Worm (Caenorhabditis elegans): Measurements from ENCODE around the gene dmsr-13.
A peak's percentile ranks its signal among the peaks of the same experiment; 100 is the strongest.

Gene dmsr-13

ce11 chrV:6821509-6821908 lies 1.8 kb upstream of the dmsr-13 start, which contains the start of gene T15B7.8:
Gene T15B7.8 (plus strand): TSS chrV:6821809.
- TF ChIP-seq lin-11 (tag; optimal IDR thresholded peaks at IDR 0.05) (no peak), nhr-11 (tag; optimal IDR thresholded peaks at IDR 0.05) (no peak), Y55F3AM.14 (GFP tag; optimal IDR thresholded peaks at IDR 0.05) (no peak), unc-55 (GFP tag; optimal IDR thresholded peaks at IDR 0.05) (no peak), crh-2 (tag; optimal IDR thresholded peaks at IDR 0.05) (no peak), skn-1 (tag; optimal IDR thresholded peaks at IDR 0.05) (no peak), C34F6.9 (tag; optimal IDR thresholded peaks at IDR 0.05) (no peak), mbf-1 (tag; optimal IDR thresholded peaks at IDR 0.05) (no peak), unc-39 (tag; optimal IDR thresholded peaks at IDR 0.05) (no peak), lsy-2 (tag; optimal IDR thresholded peaks at IDR 0.05) (no peak), elt-3 (tag; optimal IDR thresholded peaks at IDR 0.05) (no peak), mdl-1 (tag; optimal IDR thresholded peaks at IDR 0.05) (no peak), nhr-237 (tag; optimal IDR thresholded peaks at IDR 0.05) (no peak), zag-1 (tag; optimal IDR thresholded peaks at IDR 0.05) (no peak), snpc-4 (tag; optimal IDR thresholded peaks at IDR 0.05) (no peak), nhr-6 (tag; optimal IDR thresholded peaks at IDR 0.05) (no peak), R02D3.7 (tag; optimal IDR thresholded peaks at IDR 0.05) (no peak), egl-27 (tag; optimal IDR thresholded peaks at IDR 0.05) (no peak), ztf-1 (GFP tag; conservative IDR thresholded peaks at IDR 0.05) (no peak)

- TF ChIP-seq nhr-21 (tag; optimal IDR thresholded peaks at IDR 0.05), result no peak
- no peak for TF ChIP-seq ceh-16 (tag; optimal IDR thresholded peaks at IDR 0.05)
- TF ChIP-seq mbf-1 (tag; optimal IDR thresholded peaks at IDR 0.05), result no peak
- no peak for TF ChIP-seq lin-11 (tag; optimal IDR thresholded peaks at IDR 0.05)
- no peak for TF ChIP-seq zag-1 (tag; optimal IDR thresholded peaks at IDR 0.05)
- TF ChIP-seq gmeb-1 (tag; optimal IDR thresholded peaks at IDR 0.05), result no peak
- no peak for TF ChIP-seq nhr-23 (tag; optimal IDR thresholded peaks at IDR 0.05)
- TF ChIP-seq blmp-1 (tag; optimal IDR thresholded peaks at IDR 0.05; ENCODE audit: insufficient read depth), result no peak
- TF ChIP-seq lin-13 (GFP tag; optimal IDR thresholded peaks at IDR 0.05), result no peak
- TF ChIP-seq dmd-4 (tag; optimal IDR thresholded peaks at IDR 0.05), result no peak
- no peak for TF ChIP-seq nhr-12 (tag; optimal IDR thresholded peaks at IDR 0.05)
- TF ChIP-seq unc-55 (GFP tag; optimal IDR thresholded peaks at IDR 0.05), result no peak
- TF ChIP-seq sma-9 (GFP tag; optimal IDR thresholded peaks at IDR 0.05), result no peak
- TF ChIP-seq sma-9 (tag; optimal IDR thresholded peaks at IDR 0.05), result no peak
- no peak for TF ChIP-seq nhr-6 (tag; optimal IDR thresholded peaks at IDR 0.05)
- TF ChIP-seq ztf-11 (tag; optimal IDR thresholded peaks at IDR 0.05), result no peak
- no peak for TF ChIP-seq R02D3.7 (tag; optimal IDR thresholded peaks at IDR 0.05)
- TF ChIP-seq C34F6.9 (tag; optimal IDR thresholded peaks at IDR 0.05), result no peak
These were observed 2.5 kb downstream of the dmsr-13 start, which contains the start of gene dmsr-14 for ce11 chrV:6817184-6817583. Gene dmsr-14 (minus strand): TSS chrV:6817284.

ce11 chrV:6813862-6814261 lies 5.8 kb downstream of the dmsr-13 start:
- TF ChIP-seq nhr-25 (tag; optimal IDR thresholded peaks at IDR 0.05) (no peak), mdl-1 (tag; optimal IDR thresholded peaks at IDR 0.05) (no peak), nhr-10 (tag; optimal IDR thresholded peaks at IDR 0.05) (no peak)

- TF ChIP-seq nhr-25 (tag; optimal IDR thresholded peaks at IDR 0.05), result no peak
- TF ChIP-seq nhr-21 (tag; optimal IDR thresholded peaks at IDR 0.05), result no peak
- peak; percentile 91 for TF ChIP-seq fos-1 (tag; optimal IDR thresholded peaks at IDR 0.05)
These were observed 7.8 kb downstream of the dmsr-13 start for ce11 chrV:6811863-6812262.

- TF ChIP-seq egl-27 (tag; optimal IDR thresholded peaks at IDR 0.05), result no peak
- TF ChIP-seq ZK546.5 (tag; optimal IDR thresholded peaks at IDR 0.05), result no peak
- no peak for TF ChIP-seq crh-2 (tag; optimal IDR thresholded peaks at IDR 0.05)
- TF ChIP-seq nhr-6 (tag; optimal IDR thresholded peaks at IDR 0.05), result no peak
- TF ChIP-seq elt-3 (tag; optimal IDR thresholded peaks at IDR 0.05), result no peak
- TF ChIP-seq nhr-10 (tag; optimal IDR thresholded peaks at IDR 0.05), result no peak
- TF ChIP-seq fos-1 (tag; optimal IDR thresholded peaks at IDR 0.05), result peak; percentile 93
- TF ChIP-seq ceh-16 (tag; optimal IDR thresholded peaks at IDR 0.05), result no peak
These were observed 9.6 kb downstream of the dmsr-13 start for ce11 chrV:6810091-6810490.

Measured in whole organism, L2 larva.